Worm (Caenorhabditis elegans): Measurements from ENCODE around the gene gpa-6.

- TF ChIP-seq T26A5.8 (tag; optimal IDR thresholded peaks at IDR 0.05) (no peak), Y56A3A.18 (GFP tag; IDR thresholded peaks at IDR 0.05) (no peak), hmg-1.2 (GFP tag; IDR thresholded peaks at IDR 0.05) (no peak), B0035.1 (tag; optimal IDR thresholded peaks at IDR 0.05) (no peak), lsy-27 (tag; optimal IDR thresholded peaks at IDR 0.05; ENCODE audit: borderline replicate concordance, insufficient read depth) (no peak), tlf-1 (GFP tag; optimal IDR thresholded peaks at IDR 0.05) (no peak), chd-7 (tag; optimal IDR thresholded peaks at IDR 0.05) (no peak), snpc-4 (GFP tag; optimal IDR thresholded peaks at IDR 0.05) (no peak), snpc-4 (tag; optimal IDR thresholded peaks at IDR 0.05) (no peak), Y53F4B.3 (GFP tag; IDR thresholded peaks at IDR 0.05) (no peak), dpff-1 (tag; optimal IDR thresholded peaks at IDR 0.05) (no peak)
These were observed 31.1 kb upstream of the gpa-6 start for ce11 chrX:13159890-13160289.
